Fruit fly (Drosophila melanogaster) whole organism: ENCODE data around the gene srl.

ENCODE experiments used
- CG8478 ChIP-seq: fragments of >200 bp; optimal IDR thresholded peaks from 2 replicates; lab custom pipeline; 2018; ENCODE audit warnings: inconsistent platforms
- Dll ChIP-seq: fragments of >200 bp; optimal IDR thresholded peaks from 2 replicates; lab custom pipeline; 2017
- EcR ChIP-seq, 2 experiments: fragments of >200 bp; optimal IDR thresholded peaks; 2 replicates each; lab custom pipeline; 2017; ENCODE audit warnings: missing biosample characterization in 2 of 2, missing genetic modification characterization in 2 of 2, missing genetic modification reagents in 2 of 2
- pan ChIP-seq: fragments of >200 bp; optimal IDR thresholded peaks from 2 replicates; lab custom pipeline; 2017
- psq ChIP-seq: fragments of >200 bp; optimal IDR thresholded peaks from 2 replicates; lab custom pipeline; 2017
- usp ChIP-seq: fragments of >200 bp; optimal IDR thresholded peaks from 2 replicates; lab custom pipeline; 2017; ENCODE audit warnings: missing biosample characterization, missing genetic modification characterization, mixed read lengths

The srl gene

DNA sequence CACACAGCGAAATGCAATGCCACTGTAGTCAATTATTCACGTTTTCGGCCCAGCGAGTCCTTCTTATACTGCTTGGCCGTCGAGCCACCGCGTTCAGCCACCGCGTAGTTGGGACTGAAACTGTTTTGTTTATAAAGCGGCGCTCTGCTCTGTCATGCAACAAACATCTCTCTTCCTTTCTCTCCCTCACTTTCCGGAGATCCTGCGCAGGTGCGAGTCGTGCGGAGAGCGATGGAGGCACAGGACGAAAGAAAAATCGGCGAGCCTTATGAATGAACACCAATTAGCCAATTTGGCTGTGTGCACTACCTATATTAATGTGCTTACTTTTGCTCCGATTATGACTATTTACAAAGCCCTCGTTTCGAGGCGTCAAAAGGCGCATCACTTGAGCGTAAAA lies 9.7 kb downstream of the srl start, which contains the start of gene CG32944:
CG32944 (minus strand) TSS at position 97 of the 400 bp plus-strand sequence.
- no peak for TF ChIP-seq EcR (GFP tag; optimal IDR thresholded peaks at IDR 0.05; lab: Kevin White, UChicago)
- TF ChIP-seq Dll: no peak
- TF ChIP-seq pan: no peak

DNA sequence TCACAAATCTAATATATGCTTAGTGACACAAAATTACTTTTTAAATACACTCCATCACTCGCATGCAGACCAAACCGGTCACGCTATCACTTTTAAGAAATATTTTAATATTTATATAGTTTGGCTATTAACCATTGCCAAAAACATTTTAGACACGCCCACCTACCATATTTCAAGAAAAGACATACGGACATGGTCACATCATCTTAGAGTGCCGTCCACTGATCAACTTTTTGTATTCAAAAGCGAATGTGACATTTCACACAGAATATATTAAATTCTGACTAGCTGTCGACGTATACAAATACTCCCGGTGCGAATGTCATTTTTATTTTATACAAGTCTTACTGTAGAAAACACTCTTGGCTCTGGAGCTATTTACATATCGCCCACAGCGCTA lies 13.0 kb downstream of the srl start, which contains the start of gene CG31528:
CG31528 (plus strand) TSS at position 301 of the 400 bp plus-strand sequence.
- no peak for TF ChIP-seq EcR (GFP tag; optimal IDR thresholded peaks at IDR 0.05; lab: Kevin White, UChicago)
- no peak for TF ChIP-seq pan
- TF ChIP-seq CG8478 (lab: Kevin White, UChicago): no peak
- TF ChIP-seq usp (GFP tag; lab: Kevin White, UChicago): no peak

DNA sequence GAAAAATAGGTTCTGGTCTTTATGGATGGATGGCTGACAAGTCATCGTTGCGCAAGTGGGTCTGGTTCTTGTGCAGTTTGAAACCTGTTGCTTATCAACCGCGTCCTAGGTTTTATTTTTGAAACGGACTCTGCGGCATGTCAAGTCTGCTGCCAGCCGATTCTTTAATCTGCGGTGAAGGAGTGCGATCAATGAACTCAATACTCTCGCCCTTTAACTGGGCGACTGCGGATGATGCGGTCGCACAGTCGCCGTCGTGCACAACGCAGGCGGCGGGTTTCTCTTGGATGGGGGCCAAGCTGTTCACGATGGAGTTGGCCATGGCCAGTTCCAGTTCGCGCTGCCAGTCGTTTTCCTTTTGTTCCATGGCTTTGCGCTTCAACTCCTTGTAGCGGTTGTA lies 21.8 kb downstream of the srl start:
- TF ChIP-seq usp (GFP tag; lab: Kevin White, UChicago) (no peak), pan (no peak), psq (lab: Kevin White, UChicago) (no peak), Dll (no peak), EcR (GFP tag; optimal IDR thresholded peaks at IDR 0.05; lab: Kevin White, UChicago) (no peak), CG8478 (lab: Kevin White, UChicago) (no peak)

DNA sequence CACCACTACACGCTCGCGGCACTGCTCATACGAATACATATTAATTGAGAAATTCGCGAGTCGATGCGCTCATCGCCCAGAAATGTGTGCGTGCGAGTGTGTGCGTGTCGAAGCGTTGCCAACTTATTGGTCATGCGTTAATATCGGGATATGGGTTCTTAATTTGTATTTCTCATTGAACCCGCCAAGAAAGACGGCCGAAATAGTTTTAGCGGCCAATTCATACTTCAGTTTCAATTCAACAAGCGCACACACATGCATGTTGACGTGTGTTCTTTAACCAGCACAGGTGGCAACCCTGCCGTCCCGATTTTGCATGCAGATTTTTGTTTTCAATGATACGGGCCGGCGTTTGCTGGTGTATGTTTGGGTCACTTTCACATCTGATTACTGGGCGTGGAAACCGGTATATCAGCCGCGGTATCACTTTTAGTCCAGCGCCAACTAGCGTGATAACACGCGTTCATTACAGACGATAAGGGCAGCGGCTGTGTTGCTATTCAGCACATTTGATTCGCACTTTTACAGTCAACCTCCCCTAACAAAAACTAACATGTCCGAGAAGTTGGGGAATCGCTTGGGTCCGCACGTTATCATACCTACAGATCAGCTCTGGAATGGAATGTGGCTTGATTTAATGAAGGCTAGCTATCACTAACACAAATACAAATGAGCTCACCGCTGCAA lies 25.3 kb downstream of the srl start:
- TF ChIP-seq CG8478 (lab: Kevin White, UChicago) (no peak), usp (GFP tag; lab: Kevin White, UChicago) (no peak), pan (no peak), EcR (GFP tag; optimal IDR thresholded peaks at IDR 0.05; lab: Kevin White, UChicago) (peak in 1 of 2 experiments; percentile 41), psq (lab: Kevin White, UChicago) (no peak), Dll (no peak)

DNA sequence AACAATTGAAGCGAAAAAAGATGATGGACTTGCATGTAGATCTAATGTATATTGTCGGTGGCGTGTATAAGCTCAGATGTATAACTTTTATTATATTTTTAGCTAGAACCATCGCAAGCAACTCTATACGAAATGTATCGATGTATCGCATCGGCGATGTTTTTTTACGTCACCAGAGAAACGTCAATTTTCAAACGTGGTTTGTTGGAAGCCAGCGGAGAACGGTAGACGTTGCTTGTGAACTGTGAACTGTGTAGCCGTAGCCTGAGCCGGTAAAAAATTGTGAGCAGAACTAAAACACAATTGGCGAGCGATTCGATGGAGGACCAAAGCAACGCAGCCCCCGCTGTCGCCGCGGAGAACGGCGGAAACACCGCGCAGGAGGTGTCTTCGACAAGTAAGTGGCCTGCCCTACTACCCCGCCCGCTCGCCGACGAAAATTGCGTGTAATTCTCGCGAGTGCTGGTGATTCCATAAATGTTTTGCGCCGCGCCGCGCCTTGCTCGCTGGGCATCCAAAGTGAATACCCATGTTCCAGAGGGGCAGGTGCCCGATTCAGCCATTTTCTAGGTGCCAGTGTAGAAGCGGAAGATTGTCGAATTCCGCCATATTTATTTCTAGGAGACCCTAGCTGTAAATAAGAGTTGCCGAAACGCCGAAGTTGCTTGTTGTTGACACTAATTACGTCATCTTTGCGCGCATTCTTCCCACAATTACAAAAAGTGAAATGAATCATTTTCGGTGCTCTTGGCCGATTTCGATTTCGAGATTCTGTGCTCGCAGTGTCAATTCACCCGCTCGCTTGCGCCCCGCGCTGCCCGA lies 26.0 kb downstream of the srl start, which contains the start of gene lost:
lost (plus strand) TSS at position 193 of the 822 bp plus-strand sequence.
- no peak for TF ChIP-seq CG8478 (lab: Kevin White, UChicago)
- no peak for TF ChIP-seq usp (GFP tag; lab: Kevin White, UChicago)
- no peak for TF ChIP-seq pan
- no peak for TF ChIP-seq psq (lab: Kevin White, UChicago)
- TF ChIP-seq Dll: no peak
- no peak for TF ChIP-seq EcR (GFP tag; optimal IDR thresholded peaks at IDR 0.05; lab: Kevin White, UChicago)

DNA sequence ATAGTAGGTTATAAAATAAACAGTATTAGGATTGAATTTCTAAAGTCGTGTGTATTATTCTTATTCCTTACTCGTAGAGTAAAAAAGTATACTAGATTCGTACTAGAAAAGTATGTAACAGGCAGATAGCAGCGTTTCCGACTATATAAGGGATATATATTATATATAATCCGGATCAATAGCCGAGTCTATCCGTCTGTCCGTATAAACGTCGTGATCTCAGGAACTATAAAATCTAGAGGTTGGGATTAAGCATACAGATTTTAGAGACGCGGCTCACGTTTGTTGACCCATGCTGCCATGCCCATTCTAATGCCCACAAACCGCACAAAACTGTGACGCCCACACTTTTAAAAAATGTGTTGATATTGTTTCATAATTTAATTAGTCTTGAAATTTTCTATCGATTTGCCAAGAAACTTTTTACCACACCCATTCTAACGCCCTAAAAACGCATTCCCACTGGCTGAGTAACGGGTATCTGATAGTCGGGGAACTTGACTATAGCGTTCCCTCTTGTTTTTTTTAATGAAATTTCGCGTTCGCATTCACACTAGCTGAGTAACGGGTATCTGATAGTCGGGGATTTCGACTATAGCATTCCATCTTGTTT lies 27.1 kb downstream of the srl start, which contains the start of gene CG9853:
CG9853 (minus strand) TSS at position 51 of the 613 bp plus-strand sequence.
- no peak for TF ChIP-seq Dll
- TF ChIP-seq CG8478 (lab: Kevin White, UChicago): no peak
- TF ChIP-seq pan: no peak
- TF ChIP-seq psq (lab: Kevin White, UChicago): no peak
- TF ChIP-seq usp (GFP tag; lab: Kevin White, UChicago): no peak
- no peak for TF ChIP-seq EcR (GFP tag; optimal IDR thresholded peaks at IDR 0.05; lab: Kevin White, UChicago)

DNA sequence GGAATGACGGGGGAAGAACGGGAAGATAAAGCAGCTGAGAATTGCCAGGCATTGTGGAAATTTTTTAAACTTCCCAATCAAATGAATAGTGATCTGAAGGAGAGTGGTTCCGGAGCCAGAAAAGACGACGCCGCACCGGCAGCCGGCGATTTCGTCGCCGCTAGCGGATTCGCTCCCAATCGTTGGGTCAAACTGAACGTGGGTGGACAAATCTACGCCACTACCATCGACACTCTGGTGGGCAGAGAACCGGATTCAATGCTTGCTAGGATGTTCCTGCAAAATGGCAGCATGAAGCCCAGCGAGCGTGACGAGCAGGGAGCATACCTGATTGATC lies 28.7 kb downstream of the srl start, which contains the start of gene CG14647:
CG14647 (plus strand) TSS at position 14 of the 337 bp plus-strand sequence.
- TF ChIP-seq EcR (GFP tag; optimal IDR thresholded peaks at IDR 0.05; lab: Kevin White, UChicago) (no peak), psq (lab: Kevin White, UChicago) (no peak), pan (no peak), usp (GFP tag; lab: Kevin White, UChicago) (no peak), CG8478 (lab: Kevin White, UChicago) (no peak), Dll (no peak)

DNA sequence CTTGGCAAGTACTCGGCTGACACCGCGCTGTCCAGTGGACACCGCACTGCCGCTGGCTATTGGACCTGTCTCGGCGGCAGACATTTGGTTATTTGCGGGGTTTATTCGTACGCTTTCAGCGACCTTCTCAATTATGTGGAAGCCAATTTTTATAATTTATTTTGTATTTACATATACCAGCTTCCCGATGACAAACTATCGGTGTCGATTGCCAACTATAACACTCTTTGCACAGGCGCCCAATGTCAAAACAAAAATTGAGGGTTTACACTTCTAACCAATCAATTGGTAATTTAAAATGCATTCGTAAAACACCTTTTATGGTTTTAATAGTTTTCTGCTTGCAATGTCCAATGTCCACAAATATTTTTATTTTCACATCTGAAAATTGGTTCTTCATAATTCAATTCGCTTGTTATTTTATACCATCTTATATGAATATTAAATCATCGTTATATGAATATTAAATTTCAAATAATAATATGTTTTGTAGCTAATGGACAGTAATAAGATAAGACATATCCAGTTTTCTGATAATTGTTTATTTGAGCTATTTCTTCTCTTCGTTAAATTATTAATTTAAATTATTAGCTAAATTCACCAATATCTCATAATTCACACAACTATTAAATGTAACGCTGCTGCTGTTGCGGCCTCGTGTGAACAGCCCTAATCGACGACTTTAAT lies 29.2 kb downstream of the srl start:
- no peak for TF ChIP-seq psq (lab: Kevin White, UChicago)
- no peak for TF ChIP-seq CG8478 (lab: Kevin White, UChicago)
- TF ChIP-seq pan: no peak
- TF ChIP-seq Dll: no peak
- TF ChIP-seq EcR (GFP tag; optimal IDR thresholded peaks at IDR 0.05; lab: Kevin White, UChicago): no peak
- no peak for TF ChIP-seq usp (GFP tag; lab: Kevin White, UChicago)

DNA sequence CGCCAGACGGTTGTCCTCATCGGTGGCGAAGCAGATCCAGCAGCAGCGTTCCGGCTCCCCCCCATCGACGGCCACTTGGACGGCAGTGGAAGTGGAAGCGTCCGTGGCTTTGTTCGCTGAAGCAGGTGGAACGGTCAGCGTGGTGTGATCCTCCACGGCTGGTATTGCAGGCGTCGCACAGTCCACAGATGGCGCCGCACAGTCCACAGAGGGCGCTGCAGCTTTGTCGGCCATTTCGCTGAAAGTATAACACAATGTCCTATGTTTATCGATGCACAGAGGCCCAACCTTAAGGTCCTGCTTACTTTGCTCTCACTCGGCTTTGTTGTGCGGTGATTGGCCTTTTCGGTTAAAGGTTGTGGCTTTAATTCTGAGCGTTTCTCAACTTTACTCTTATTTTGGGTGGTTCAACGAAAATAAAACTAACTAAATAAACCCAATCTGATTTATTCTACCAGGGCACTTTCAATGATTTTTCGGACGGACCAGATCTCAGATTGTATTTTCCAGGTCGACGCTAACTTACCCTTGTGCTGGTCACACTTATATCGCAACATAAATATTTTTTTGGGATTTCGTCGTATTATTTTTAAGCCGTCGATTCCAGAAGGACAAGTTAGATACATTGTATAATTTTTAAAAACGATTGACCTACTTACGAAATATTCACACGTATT lies 31.6 kb downstream of the srl start, which contains the start of gene CG9855:
CG9855 (minus strand) TSS at position 473 of the 677 bp plus-strand sequence.
- TF ChIP-seq pan (no peak), CG8478 (lab: Kevin White, UChicago) (no peak), Dll (no peak), usp (GFP tag; lab: Kevin White, UChicago) (no peak), psq (lab: Kevin White, UChicago) (no peak), EcR (GFP tag; optimal IDR thresholded peaks at IDR 0.05; lab: Kevin White, UChicago) (no peak)

DNA sequence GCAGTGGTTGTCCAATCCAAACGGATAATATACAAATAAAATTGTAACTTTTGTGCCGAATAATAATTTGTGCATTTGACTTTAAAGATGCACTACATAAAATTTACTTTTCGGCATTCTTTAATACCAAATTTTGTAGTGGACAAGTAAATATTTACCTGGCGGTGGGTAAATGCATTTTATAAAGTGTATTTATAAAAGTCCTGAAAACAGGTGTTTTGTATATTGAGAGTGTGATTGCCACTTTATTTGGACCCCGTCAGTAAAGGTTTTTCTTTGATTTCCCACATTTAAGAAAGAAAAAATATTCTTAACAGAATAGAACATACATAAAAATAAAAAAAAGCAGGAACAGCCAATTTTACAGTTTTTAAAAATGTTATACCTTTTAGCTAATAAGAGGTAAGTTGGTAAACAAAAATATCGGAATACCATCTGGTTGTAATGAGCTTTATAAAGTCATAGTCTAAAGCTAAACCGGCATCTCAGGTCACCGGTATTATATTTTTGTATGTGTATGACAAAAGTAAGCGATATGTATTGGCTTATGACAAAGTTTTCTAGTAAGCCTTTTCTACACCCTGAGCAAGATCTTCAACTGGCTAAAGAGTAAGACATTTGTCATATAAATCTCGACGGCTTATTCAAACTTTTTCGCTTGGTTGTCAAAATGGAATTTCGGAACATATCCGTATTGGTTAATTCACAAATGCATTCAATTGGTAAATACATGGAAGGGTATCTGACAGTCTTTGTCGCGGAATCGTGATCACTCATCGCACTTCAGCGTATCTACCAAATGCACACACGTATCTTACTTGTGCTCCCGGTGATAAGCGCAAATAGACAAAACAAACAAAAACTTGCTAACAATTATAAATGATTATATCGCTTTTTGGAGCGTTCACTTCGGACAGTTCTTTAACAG lies 34.2 kb downstream of the srl start:
- TF ChIP-seq psq (lab: Kevin White, UChicago) (no peak), pan (no peak), EcR (GFP tag; optimal IDR thresholded peaks at IDR 0.05; lab: Kevin White, UChicago) (no peak), Dll (no peak), CG8478 (lab: Kevin White, UChicago) (no peak)
